Fruit fly (Drosophila melanogaster) whole organism, embryonic: Measurements from ENCODE around the gene Muc30E.
A peak's percentile ranks its signal among the peaks of the same experiment; 100 is the strongest.

Experiments
- ATbp ChIP-seq: fragments of 200-800 bp; sonication (Bioruptor generic); optimal IDR thresholded peaks from 2 replicates; lab custom pipeline; 2017; ENCODE audit warnings: missing biosample characterization, mild to moderate bottlenecking, missing genetic modification characterization, missing genetic modification reagents
- BtbVII ChIP-seq: fragments of 200-800 bp; sonication (Bioruptor generic); optimal IDR thresholded peaks from 3 replicates; lab custom pipeline; 2017; ENCODE audit warnings: missing biosample characterization, mild to moderate bottlenecking, missing genetic modification characterization
- Bteb2 ChIP-seq: fragments of 200-800 bp; sonication (Bioruptor generic); optimal IDR thresholded peaks from 2 replicates; lab custom pipeline; 2016; ENCODE audit warnings: missing biosample characterization, missing genetic modification characterization
- CG10267 ChIP-seq: fragments of 200-800 bp; sonication (Bioruptor generic); optimal IDR thresholded peaks from 2 replicates; lab custom pipeline; 2018; ENCODE audit warnings: missing biosample characterization, mild to moderate bottlenecking, missing genetic modification characterization, moderate library complexity
- CG10979 ChIP-seq: fragments of 200-800 bp; sonication (Bioruptor generic); optimal IDR thresholded peaks from 2 replicates; lab custom pipeline; 2018; ENCODE audit warnings: missing biosample characterization, mild to moderate bottlenecking, missing genetic modification characterization, moderate library complexity
- CG12391 ChIP-seq: fragments of 200-800 bp; sonication (Bioruptor generic); optimal IDR thresholded peaks from 3 replicates; lab custom pipeline; 2018; ENCODE audit warnings: missing biosample characterization, mild to moderate bottlenecking, missing genetic modification characterization, moderate library complexity
- CG15269 ChIP-seq: fragments of 200-800 bp; sonication (Bioruptor generic); optimal IDR thresholded peaks from 2 replicates; lab custom pipeline; 2018; ENCODE audit warnings: missing biosample characterization, mild to moderate bottlenecking, missing genetic modification characterization, moderate library complexity
- CG15696 ChIP-seq: fragments of 200-800 bp; sonication (Bioruptor generic); optimal IDR thresholded peaks from 2 replicates; lab custom pipeline; 2019; ENCODE audit warnings: missing biosample characterization, mild to moderate bottlenecking, missing genetic modification characterization, moderate library complexity
- CG17359 ChIP-seq: fragments of 200-800 bp; sonication (Bioruptor generic); optimal IDR thresholded peaks from 3 replicates; lab custom pipeline; 2018; ENCODE audit warnings: missing biosample characterization, mild to moderate bottlenecking, missing genetic modification characterization, moderate library complexity
- CG17361 ChIP-seq: fragments of 200-800 bp; sonication (Bioruptor generic); IDR thresholded peaks from 3 replicates; pipeline ENCODE4 v1.3.6; 2022; ENCODE audit warnings: missing biosample characterization, missing genetic modification characterization
- CG30403 ChIP-seq: fragments of 200-800 bp; sonication (Bioruptor generic); optimal IDR thresholded peaks from 3 replicates; lab custom pipeline; 2016; ENCODE audit warnings: missing biosample characterization, missing genetic modification characterization
- CG31388 ChIP-seq: fragments of 200-800 bp; sonication (Bioruptor generic); optimal IDR thresholded peaks from 2 replicates; lab custom pipeline; 2016; ENCODE audit warnings: missing biosample characterization, missing genetic modification characterization
- CG32767 ChIP-seq: fragments of 200-800 bp; sonication (Bioruptor generic); IDR thresholded peaks from 2 replicates; pipeline ENCODE4 v1.3.6; 2022; ENCODE audit warnings: missing biosample characterization, missing genetic modification characterization
- CG3281 ChIP-seq: fragments of 200-800 bp; sonication (Bioruptor generic); optimal IDR thresholded peaks from 3 replicates; lab custom pipeline; 2017; ENCODE audit warnings: missing biosample characterization, mild to moderate bottlenecking, missing genetic modification characterization
- CG33557 ChIP-seq: fragments of 200-800 bp; sonication (Bioruptor generic); optimal IDR thresholded peaks from 2 replicates; lab custom pipeline; 2019; ENCODE audit warnings: missing biosample characterization, mild to moderate bottlenecking, missing genetic modification characterization, moderate library complexity
- CG3838 ChIP-seq: fragments of 200-800 bp; sonication (Bioruptor generic); optimal IDR thresholded peaks from 3 replicates; lab custom pipeline; 2016; ENCODE audit warnings: missing biosample characterization, missing genetic modification characterization
- CG5245 ChIP-seq: fragments of 200-800 bp; sonication (Bioruptor generic); optimal IDR thresholded peaks from 3 replicates; lab custom pipeline; 2016; ENCODE audit warnings: missing biosample characterization, missing genetic modification characterization
- CG6272 ChIP-seq: fragments of 200-800 bp; sonication (Bioruptor generic); IDR thresholded peaks from 2 replicates; pipeline ENCODE4 v1.3.6; 2022; ENCODE audit warnings: missing biosample characterization, missing genetic modification characterization
- CG6791 ChIP-seq: fragments of 200-800 bp; sonication (Bioruptor generic); IDR thresholded peaks from 3 replicates; pipeline ENCODE4 v1.3.6; 2022; ENCODE audit warnings: missing biosample characterization, missing genetic modification characterization; ENCODE audit not compliant: partially characterized antibody
- Deaf1 ChIP-seq: fragments of 200-800 bp; optimal IDR thresholded peaks from 3 replicates; lab custom pipeline; 2019; ENCODE audit warnings: missing biosample characterization, mild to moderate bottlenecking, missing genetic modification characterization, moderate library complexity
- H2.0 ChIP-seq: fragments of 200-800 bp; sonication (Bioruptor generic); IDR thresholded peaks from 2 replicates; pipeline ENCODE4 v1.3.6; 2022; ENCODE audit warnings: missing biosample characterization, missing genetic modification characterization
- Hr3 ChIP-seq: fragments of 200-800 bp; sonication (Bioruptor generic); optimal IDR thresholded peaks from 3 replicates; lab custom pipeline; 2016; ENCODE audit warnings: missing biosample characterization, missing genetic modification characterization
- Lhr ChIP-seq: fragments of 200-800 bp; sonication (Bioruptor generic); optimal IDR thresholded peaks from 3 replicates; lab custom pipeline; 2017; ENCODE audit warnings: mild to moderate bottlenecking, missing biosample characterization, missing genetic modification reagents, missing genetic modification characterization
- Lpt ChIP-seq: fragments of >200 bp; optimal IDR thresholded peaks from 2 replicates; lab custom pipeline; 2018; ENCODE audit warnings: missing biosample characterization, missing genetic modification characterization
- MBD-R2 ChIP-seq: fragments of 200-800 bp; sonication (Bioruptor generic); IDR thresholded peaks from 2 replicates; pipeline ENCODE4 v1.3.6; 2022; ENCODE audit warnings: missing biosample characterization, missing genetic modification characterization
- Myb ChIP-seq: fragments of 200-800 bp; sonication (Bioruptor generic); optimal IDR thresholded peaks from 2 replicates; lab custom pipeline; 2016; ENCODE audit warnings: missing biosample characterization, missing genetic modification characterization
- NFAT ChIP-seq: fragments of 200-800 bp; sonication (Bioruptor generic); IDR thresholded peaks from 2 replicates; pipeline ENCODE4 v1.3.6; 2022; ENCODE audit warnings: missing biosample characterization, missing genetic modification characterization
- Neu2 ChIP-seq: fragments of 200-800 bp; sonication (Bioruptor generic); optimal IDR thresholded peaks from 3 replicates; lab custom pipeline; 2016; ENCODE audit warnings: missing biosample characterization, missing genetic modification characterization, borderline replicate concordance
- Spps ChIP-seq: fragments of 200-800 bp; sonication (Bioruptor generic); optimal IDR thresholded peaks from 2 replicates; lab custom pipeline; 2018; ENCODE audit warnings: missing biosample characterization, mild to moderate bottlenecking, missing genetic modification characterization
- Tbp ChIP-seq: fragments of >200 bp; optimal IDR thresholded peaks from 2 replicates; lab custom pipeline; 2018; ENCODE audit warnings: missing biosample characterization, missing genetic modification characterization
- ash1 ChIP-seq: fragments of 200-800 bp; sonication (Bioruptor generic); optimal IDR thresholded peaks from 2 replicates; lab custom pipeline; 2018; ENCODE audit warnings: missing biosample characterization, mild to moderate bottlenecking, missing genetic modification characterization
- chn ChIP-seq: fragments of 200-800 bp; sonication (Bioruptor generic); optimal IDR thresholded peaks from 2 replicates; lab custom pipeline; 2016; ENCODE audit warnings: missing biosample characterization, missing genetic modification characterization
- dm ChIP-seq: fragments of 200-800 bp; sonication (Bioruptor generic); optimal IDR thresholded peaks from 3 replicates; lab custom pipeline; 2016; ENCODE audit warnings: missing biosample characterization, missing genetic modification characterization
- dmrt11E ChIP-seq: fragments of 200-800 bp; sonication (Bioruptor generic); optimal IDR thresholded peaks from 3 replicates; lab custom pipeline; 2018; ENCODE audit warnings: missing biosample characterization, mild to moderate bottlenecking, missing genetic modification characterization, moderate library complexity
- fd3F ChIP-seq: fragments of 200-800 bp; sonication (Bioruptor generic); optimal IDR thresholded peaks from 2 replicates; lab custom pipeline; 2018; ENCODE audit warnings: missing biosample characterization, mild to moderate bottlenecking, missing genetic modification characterization, moderate library complexity
- gfzf ChIP-seq: fragments of 200-800 bp; sonication (Bioruptor generic); optimal IDR thresholded peaks from 2 replicates; lab custom pipeline; 2016; ENCODE audit warnings: missing biosample characterization, mild to moderate bottlenecking, missing genetic modification characterization, moderate library complexity
- hbn ChIP-seq: fragments of 200-800 bp; sonication (Bioruptor generic); IDR thresholded peaks from 2 replicates; pipeline ENCODE4 v1.3.6; 2022; ENCODE audit warnings: missing biosample characterization, missing genetic modification characterization; ENCODE audit not compliant: partially characterized antibody
- hth ChIP-seq: fragments of >200 bp; optimal IDR thresholded peaks from 2 replicates; lab custom pipeline; 2017; ENCODE audit warnings: inconsistent platforms
- inv ChIP-seq: fragments of 200-800 bp; sonication (Bioruptor generic); IDR thresholded peaks from 2 replicates; pipeline ENCODE4 v1.3.6; 2022; ENCODE audit warnings: missing biosample characterization, missing genetic modification characterization; ENCODE audit not compliant: partially characterized antibody
- lilli ChIP-seq: fragments of 200-800 bp; sonication (Bioruptor generic); optimal IDR thresholded peaks from 3 replicates; lab custom pipeline; 2016; ENCODE audit warnings: missing biosample characterization, missing genetic modification characterization
- nom ChIP-seq: fragments of 200-800 bp; sonication (Bioruptor generic); optimal IDR thresholded peaks from 2 replicates; lab custom pipeline; 2017; ENCODE audit warnings: missing biosample characterization, missing genetic modification characterization, mild to moderate bottlenecking, moderate library complexity, missing genetic modification reagents
- peb ChIP-seq: fragments of 200-800 bp; sonication (Bioruptor generic); IDR thresholded peaks from 2 replicates; pipeline ENCODE4 v1.3.6; 2022; ENCODE audit warnings: missing biosample characterization, missing genetic modification characterization
- repo ChIP-seq: fragments of 200-800 bp; sonication (Bioruptor generic); optimal IDR thresholded peaks from 2 replicates; lab custom pipeline; 2016; ENCODE audit warnings: missing biosample characterization, missing genetic modification characterization
- schlank ChIP-seq: fragments of 200-800 bp; sonication (Bioruptor generic); optimal IDR thresholded peaks from 2 replicates; lab custom pipeline; 2018; ENCODE audit warnings: missing biosample characterization, mild to moderate bottlenecking, missing genetic modification characterization
- sd ChIP-seq: fragments of 200-800 bp; sonication (Bioruptor generic); optimal IDR thresholded peaks from 3 replicates; lab custom pipeline; 2018; ENCODE audit warnings: missing biosample characterization, mild to moderate bottlenecking, missing genetic modification characterization, moderate library complexity
- slou ChIP-seq: fragments of 200-800 bp; sonication (Bioruptor generic); optimal IDR thresholded peaks from 3 replicates; lab custom pipeline; 2016; ENCODE audit warnings: missing biosample characterization, missing genetic modification characterization
- sob ChIP-seq: fragments of 200-800 bp; sonication (Bioruptor generic); IDR thresholded peaks from 2 replicates; pipeline ENCODE4 v1.3.6; 2022; ENCODE audit warnings: missing biosample characterization, missing genetic modification characterization
- tio ChIP-seq: fragments of 200-800 bp; sonication (Bioruptor generic); optimal IDR thresholded peaks from 2 replicates; lab custom pipeline; 2017; ENCODE audit warnings: missing biosample characterization, missing genetic modification characterization, inconsistent platforms
- tx ChIP-seq: fragments of 200-800 bp; sonication (Bioruptor generic); optimal IDR thresholded peaks from 2 replicates; lab custom pipeline; 2016; ENCODE audit warnings: missing biosample characterization, missing genetic modification characterization
- wor ChIP-seq: fragments of 200-800 bp; sonication (Bioruptor generic); IDR thresholded peaks from 2 replicates; pipeline ENCODE4 v1.3.6; 2022; ENCODE audit warnings: missing biosample characterization, missing genetic modification characterization
- z ChIP-seq: fragments of 200-800 bp; sonication (Bioruptor generic); IDR thresholded peaks from 3 replicates; pipeline ENCODE4 v1.3.6; 2022; ENCODE audit warnings: missing biosample characterization, missing genetic modification characterization

The Muc30E gene

dm6 chr2L:9894871-9895364, 8.0 kb downstream of the Muc30E start, which contains the start of gene Bka (continued):
- peak; percentile 21 for TF ChIP-seq fd3F (GFP tag; lab: Kevin White, UChicago)
- peak; percentile 59 for TF ChIP-seq CG10979 (tag; lab: Kevin White, UChicago)
- peak; percentile 53 for TF ChIP-seq nom (GFP tag; lab: Kevin White, UChicago)
- TF ChIP-seq CG6272: no peak; the same call in 1 of the 2 replicates
- TF ChIP-seq CG33557 (GFP tag; lab: Kevin White, UChicago): peak; percentile 68
- peak; percentile 91 for TF ChIP-seq dm (GFP tag; lab: Kevin White, UChicago)
- TF ChIP-seq H2.0 (GFP tag; lab: Robert Waterston, UW): no peak
- no peak for TF ChIP-seq Tbp
- TF ChIP-seq NFAT: peak; percentile 69; the same call in 1 of the 2 replicates
- TF ChIP-seq Lpt: no peak
- TF ChIP-seq CG31388: no peak
- TF ChIP-seq Spps: peak; percentile 34
- peak; percentile 82 for TF ChIP-seq CG10267 (tag; lab: Kevin White, UChicago)
- peak; percentile 61 for TF ChIP-seq sob
- no peak for TF ChIP-seq ATbp (GFP tag; lab: Kevin White, UChicago)
- no peak for TF ChIP-seq Neu2 (GFP tag; lab: Kevin White, UChicago)
- peak; percentile 70 for TF ChIP-seq CG3281 (GFP tag; lab: Kevin White, UChicago)
- TF ChIP-seq ash1: no peak
- TF ChIP-seq CG30403 (GFP tag; lab: Kevin White, UChicago): peak; percentile 26
- peak; percentile 66 for TF ChIP-seq Deaf1 (tag; lab: Kevin White, UChicago)
- TF ChIP-seq BtbVII (GFP tag; lab: Kevin White, UChicago): peak; percentile 48
- TF ChIP-seq hbn (GFP tag; lab: Robert Waterston, UW): peak; percentile 98
- TF ChIP-seq wor (GFP tag; lab: Robert Waterston, UW): no peak
- TF ChIP-seq hth (lab: Kevin White, UChicago): no peak
- peak; percentile 44 for TF ChIP-seq lilli (GFP tag; lab: Kevin White, UChicago)
- peak; percentile 18 for TF ChIP-seq gfzf
- TF ChIP-seq inv (GFP tag; lab: Robert Waterston, UW): peak; percentile 97
- TF ChIP-seq peb (GFP tag; lab: Robert Waterston, UW): no peak
- no peak for TF ChIP-seq CG3838
- peak; percentile 65 for TF ChIP-seq MBD-R2 (GFP tag; lab: Robert Waterston, UW)
- TF ChIP-seq tio: no peak
- peak; percentile 25 for TF ChIP-seq CG15696
- no peak for TF ChIP-seq Bteb2
- no peak for TF ChIP-seq slou (GFP tag; lab: Kevin White, UChicago)
- peak; percentile 24 for TF ChIP-seq CG15269 (tag; lab: Kevin White, UChicago)
- peak; percentile 78 for TF ChIP-seq CG12391 (tag; lab: Kevin White, UChicago)
- peak; percentile 58 for TF ChIP-seq dmrt11E
- no peak for TF ChIP-seq chn (GFP tag; lab: Kevin White, UChicago)
- no peak for TF ChIP-seq Myb (GFP tag; lab: Kevin White, UChicago)
- no peak for TF ChIP-seq CG5245 (GFP tag; lab: Kevin White, UChicago)
- TF ChIP-seq CG17359: peak; percentile 37
- TF ChIP-seq CG32767: no peak
- peak; percentile 66; the same call in 2 of the 3 replicates for TF ChIP-seq CG17361
- peak; percentile 20 for TF ChIP-seq schlank
- TF ChIP-seq Hr3 (GFP tag; lab: Kevin White, UChicago): no peak
- no peak for TF ChIP-seq tx (GFP tag; lab: Kevin White, UChicago)
- peak; percentile 88 for TF ChIP-seq sd (tag; lab: Kevin White, UChicago)
- TF ChIP-seq CG6791: peak; percentile 93
- peak; percentile 70 for TF ChIP-seq Lhr (GFP tag; lab: Kevin White, UChicago)
- no peak for TF ChIP-seq z
- no peak for TF ChIP-seq repo
